Worm (Caenorhabditis elegans) whole organism, L1 larva: ENCODE results near the gene sahd-1.

ENCODE experiments used
- C34B4.2 ChIP-seq: sonication (generic microtip); optimal IDR thresholded peaks from 2 replicates; lab custom pipeline; 2017; ENCODE audit warnings: mild to moderate bottlenecking, missing genetic modification characterization, missing compliant biosample characterization
- ama-1 ChIP-seq: fragments of 150-350 bp; optimal IDR thresholded peaks from 2 replicates; lab custom pipeline; 2014
- blmp-1 ChIP-seq: fragments of 150-350 bp; optimal IDR thresholded peaks from 2 replicates; lab custom pipeline; 2014; ENCODE audit warnings: missing biosample characterization, missing genetic modification characterization
- ceh-63 ChIP-seq: fragments of 200-800 bp; sonication (Bioruptor generic); optimal IDR thresholded peaks from 2 replicates; lab custom pipeline; 2018; ENCODE audit warnings: mild to moderate bottlenecking, missing genetic modification characterization, missing compliant biosample characterization
- ceh-8 ChIP-seq: fragments of 200-800 bp; sonication (Bioruptor generic); optimal IDR thresholded peaks from 2 replicates; lab custom pipeline; 2018; ENCODE audit warnings: mild to moderate bottlenecking, missing genetic modification characterization, moderate library complexity, missing compliant biosample characterization
- ceh-82 ChIP-seq, 3 experiments: fragments of 150-350 bp in 1 of 3; sonication (generic microtip) in 2 of 3; optimal IDR thresholded peaks; 2 replicates each; lab custom pipeline; 2014 to 2017; ENCODE audit warnings: missing biosample characterization in 3 of 3, missing genetic modification characterization in 3 of 3
- ceh-90 ChIP-seq: sonication (generic microtip); optimal IDR thresholded peaks from 2 replicates; lab custom pipeline; 2016; ENCODE audit warnings: missing genetic modification characterization, missing compliant biosample characterization
- ces-1 ChIP-seq: fragments of 150-350 bp; optimal IDR thresholded peaks from 2 replicates; lab custom pipeline; 2014; ENCODE audit warnings: missing biosample characterization, missing genetic modification reagents, missing genetic modification characterization
- efl-3 ChIP-seq: fragments of 200-800 bp; sonication (Bioruptor generic); optimal IDR thresholded peaks from 2 replicates; lab custom pipeline; 2018; ENCODE audit warnings: mild to moderate bottlenecking, missing genetic modification characterization, missing compliant biosample characterization
- egl-27 ChIP-seq, 2 experiments: fragments of 150-350 bp in 1 of 2; sonication (generic microtip); optimal IDR thresholded peaks; 3 replicates each; lab custom pipeline; 2017 to 2018; ENCODE audit warnings: missing biosample characterization in 2 of 2, missing genetic modification characterization in 2 of 2, missing genetic modification reagents in 2 of 2
- elt-2 ChIP-seq: sonication (generic microtip); optimal IDR thresholded peaks from 2 replicates; lab custom pipeline; 2016; ENCODE audit warnings: missing genetic modification characterization, mild to moderate bottlenecking, inconsistent platforms, missing compliant biosample characterization, missing genetic modification reagents
- elt-3 ChIP-seq, 6 experiments: fragments of 150-350 bp in 1 of 6; sonication (generic microtip); optimal IDR thresholded peaks; 2 replicates each; lab custom pipeline; 2017 to 2018; ENCODE audit warnings: missing biosample characterization in 6 of 6, missing genetic modification characterization in 6 of 6, inconsistent platforms in 1 of 6
- fkh-10 ChIP-seq: sonication (generic microtip); optimal IDR thresholded peaks from 2 replicates; lab custom pipeline; 2017; ENCODE audit warnings: missing biosample characterization, missing genetic modification reagents, missing genetic modification characterization
- fkh-4 ChIP-seq: sonication (generic microtip); optimal IDR thresholded peaks from 2 replicates; lab custom pipeline; 2016; ENCODE audit warnings: missing compliant biosample characterization, missing genetic modification characterization, borderline replicate concordance
- fkh-8 ChIP-seq: sonication (generic microtip); optimal IDR thresholded peaks from 2 replicates; lab custom pipeline; 2016; ENCODE audit warnings: mild to moderate bottlenecking, missing genetic modification characterization, missing compliant biosample characterization
- hlh-17 ChIP-seq: fragments of 200-800 bp; sonication (Bioruptor generic); optimal IDR thresholded peaks from 2 replicates; lab custom pipeline; 2018; ENCODE audit warnings: missing genetic modification characterization, mild to moderate bottlenecking, missing compliant biosample characterization, moderate library complexity, borderline replicate concordance
- lin-14 ChIP-seq: fragments of 200-800 bp; sonication (Bioruptor generic); optimal IDR thresholded peaks from 2 replicates; lab custom pipeline; 2018; ENCODE audit warnings: mild to moderate bottlenecking, missing genetic modification characterization, moderate library complexity, missing compliant biosample characterization
- lin-35 ChIP-seq, 2 experiments: fragments of 150-350 bp; optimal IDR thresholded peaks; 2 replicates each; lab custom pipeline; 2014; ENCODE audit warnings: missing biosample characterization in 2 of 2, missing genetic modification characterization in 2 of 2, missing genetic modification reagents in 2 of 2
- mep-1 ChIP-seq: fragments of 150-350 bp; optimal IDR thresholded peaks from 2 replicates; lab custom pipeline; 2014; ENCODE audit warnings: missing biosample characterization, missing genetic modification characterization
- nhr-20 ChIP-seq: sonication (generic microtip); optimal IDR thresholded peaks from 2 replicates; lab custom pipeline; 2016; ENCODE audit warnings: mild to moderate bottlenecking, missing genetic modification characterization, missing compliant biosample characterization
- nhr-47 ChIP-seq: sonication (generic microtip); optimal IDR thresholded peaks from 2 replicates; lab custom pipeline; 2016; ENCODE audit warnings: mild to moderate bottlenecking, missing genetic modification characterization, moderate library complexity, missing compliant biosample characterization
- nhr-84 ChIP-seq: sonication (generic microtip); optimal IDR thresholded peaks from 2 replicates; lab custom pipeline; 2017; ENCODE audit warnings: missing biosample characterization, missing genetic modification characterization
- nhr-85 ChIP-seq: sonication (generic microtip); peaks from one replicate; lab custom pipeline; 2016; ENCODE audit warnings: missing genetic modification characterization, inconsistent platforms, missing compliant biosample characterization
- pag-3 ChIP-seq: sonication (generic microtip); optimal IDR thresholded peaks from 2 replicates; lab custom pipeline; 2017; ENCODE audit warnings: missing genetic modification characterization, mild to moderate bottlenecking, missing compliant biosample characterization, antibody characterized with exemption, borderline replicate concordance; ENCODE audit not compliant: insufficient read depth
- tbx-2 ChIP-seq: sonication (generic microtip); optimal IDR thresholded peaks from 2 replicates; lab custom pipeline; 2016; ENCODE audit warnings: missing genetic modification characterization, missing compliant biosample characterization
- unc-86 ChIP-seq: sonication (generic microtip); optimal IDR thresholded peaks from 2 replicates; lab custom pipeline; 2016; ENCODE audit warnings: missing genetic modification characterization, missing compliant biosample characterization
- xbp-1 ChIP-seq: sonication (generic microtip); optimal IDR thresholded peaks from 2 replicates; lab custom pipeline; 2016; ENCODE audit warnings: missing genetic modification characterization, missing compliant biosample characterization
- zag-1 ChIP-seq: fragments of 150-350 bp; optimal IDR thresholded peaks from 2 replicates; lab custom pipeline; 2014; ENCODE audit warnings: missing biosample characterization, missing genetic modification characterization
- ztf-4 ChIP-seq: fragments of 150-350 bp; optimal IDR thresholded peaks from 2 replicates; lab custom pipeline; 2014; ENCODE audit warnings: missing biosample characterization, missing genetic modification characterization

Gene sahd-1

DNA sequence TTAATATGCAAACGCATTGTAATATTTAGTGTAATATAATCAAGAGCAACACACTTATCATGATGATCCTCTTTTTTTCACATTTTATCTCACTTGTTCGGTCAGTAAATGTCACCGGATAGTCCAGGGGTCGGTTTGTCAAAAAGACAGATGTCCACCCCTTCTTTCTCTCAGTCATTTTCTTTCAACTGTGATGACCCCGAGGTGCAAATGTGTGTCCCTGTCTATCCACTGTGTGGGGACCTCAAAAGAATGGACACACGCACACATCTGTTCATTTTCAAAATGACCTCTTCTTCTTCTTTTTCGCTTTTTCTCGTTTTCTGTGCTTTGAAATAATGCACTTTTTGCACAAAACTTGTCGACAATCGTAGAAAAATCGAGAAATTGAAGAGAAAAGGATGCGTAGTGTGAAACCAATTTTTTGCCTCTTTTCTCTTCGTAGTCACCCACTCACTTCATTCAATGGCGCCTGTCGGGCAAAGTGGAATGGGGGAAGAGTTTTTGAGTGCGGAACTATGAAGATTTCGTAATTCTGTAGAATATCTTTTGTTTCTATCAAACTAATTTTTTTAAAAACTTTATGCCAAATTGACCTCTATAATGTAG, 50.9 kb downstream of the sahd-1 start (continued):
- TF ChIP-seq lin-14 (GFP tag; lab: Kevin White, UChicago) (peak; percentile 65), ztf-4 (tag; lab: Kevin White, UChicago) (no peak), fkh-8 (tag; lab: Kevin White, UChicago) (no peak), ces-1 (GFP tag; lab: Kevin White, UChicago) (no peak), zag-1 (tag; lab: Kevin White, UChicago) (no peak), elt-2 (tag; lab: Kevin White, UChicago) (no peak), xbp-1 (no peak), hlh-17 (no peak), ceh-8 (GFP tag; lab: Kevin White, UChicago) (no peak), ceh-90 (tag; lab: Kevin White, UChicago) (no peak), fkh-10 (GFP tag; lab: Kevin White, UChicago) (peak; percentile 23)
- TF ChIP-seq, all 84 proteins: peak for 9

DNA sequence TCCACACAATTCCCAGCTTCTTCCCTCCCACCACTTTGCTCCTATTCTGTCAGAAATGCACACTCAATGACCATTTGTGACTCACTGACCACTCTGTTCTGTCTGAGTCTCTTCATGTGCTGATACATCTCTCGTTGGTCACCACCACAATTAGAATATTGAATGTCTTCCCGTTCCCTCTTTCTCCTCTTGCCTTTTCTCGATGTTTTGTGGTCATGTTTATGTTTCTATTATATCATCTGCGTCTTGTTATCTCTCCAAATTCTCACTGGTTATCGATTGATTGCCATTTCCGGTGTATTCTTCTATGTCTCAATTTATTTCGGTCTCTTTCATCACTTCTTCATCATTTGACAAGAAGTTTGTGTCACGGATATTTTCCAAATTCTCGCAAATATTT, 53.8 kb downstream of the sahd-1 start:
- TF ChIP-seq elt-3 (tag; optimal IDR thresholded peaks at IDR 0.05; lab: Kevin White, UChicago) = peak in 1 of 6 experiments; percentile 43
- TF ChIP-seq nhr-20 (tag; lab: Kevin White, UChicago) = no peak
- TF ChIP-seq nhr-47 (tag; lab: Kevin White, UChicago) = no peak
- TF ChIP-seq unc-86 = no peak
- TF ChIP-seq nhr-84 = no peak
- TF ChIP-seq tbx-2 (tag; lab: Kevin White, UChicago) = no peak
- TF ChIP-seq ama-1 (lab: Kevin White, UChicago) = no peak
- peak; percentile 15 for TF ChIP-seq lin-14 (GFP tag; lab: Kevin White, UChicago)
- no peak for TF ChIP-seq ceh-63 (GFP tag; lab: Kevin White, UChicago)
- TF ChIP-seq blmp-1 (tag; lab: Kevin White, UChicago) = peak; percentile 62
- no peak for TF ChIP-seq mep-1
- TF ChIP-seq fkh-4 (tag; lab: Kevin White, UChicago) = no peak
- no peak for TF ChIP-seq pag-3 (tag; lab: Kevin White, UChicago)
- TF ChIP-seq nhr-85 (tag; lab: Kevin White, UChicago) = peak; percentile 33
- TF ChIP-seq ceh-82 (tag; optimal IDR thresholded peaks at IDR 0.05; lab: Kevin White, UChicago) = no peak
- no peak for TF ChIP-seq lin-35 (GFP tag; optimal IDR thresholded peaks at IDR 0.05; lab: Kevin White, UChicago)
- TF ChIP-seq C34B4.2 = no peak
- TF ChIP-seq fkh-8 (tag; lab: Kevin White, UChicago) = no peak
- no peak for TF ChIP-seq elt-2 (tag; lab: Kevin White, UChicago)

DNA sequence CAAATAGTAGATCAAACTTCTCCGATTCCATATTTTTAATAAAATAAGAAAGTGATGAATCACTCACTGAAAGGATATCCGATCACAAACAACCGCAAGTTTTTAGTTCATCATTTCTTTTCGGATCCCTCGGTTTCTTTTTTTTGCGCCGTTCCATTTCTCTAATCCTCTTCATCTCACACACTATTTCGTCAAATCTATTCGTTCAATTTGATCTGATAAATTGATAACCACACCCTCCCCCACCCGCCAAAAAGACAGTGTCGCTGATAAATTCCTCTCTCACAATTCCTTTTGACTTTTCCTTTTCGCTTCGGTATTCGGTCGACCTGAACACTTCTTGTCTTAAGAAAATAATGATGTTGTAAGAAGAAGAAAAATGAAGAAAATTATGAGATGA, 55.2 kb downstream of the sahd-1 start:
- TF ChIP-seq efl-3 (GFP tag; lab: Kevin White, UChicago) = no peak
- TF ChIP-seq lin-14 (GFP tag; lab: Kevin White, UChicago) = peak; percentile 37
- TF ChIP-seq egl-27 (tag; optimal IDR thresholded peaks at IDR 0.05; lab: Kevin White, UChicago) = no peak
- peak; percentile 3 for TF ChIP-seq nhr-85 (tag; lab: Kevin White, UChicago)
- peak; percentile 90 for TF ChIP-seq blmp-1 (tag; lab: Kevin White, UChicago)
- peak in 1 of 6 experiments; percentile 58 for TF ChIP-seq elt-3 (tag; optimal IDR thresholded peaks at IDR 0.05; lab: Kevin White, UChicago)
- TF ChIP-seq, all 84 proteins: peak for 4
